Worm (Caenorhabditis elegans): ENCODE measurements around the gene twk-4.

Gene twk-4

DNA sequence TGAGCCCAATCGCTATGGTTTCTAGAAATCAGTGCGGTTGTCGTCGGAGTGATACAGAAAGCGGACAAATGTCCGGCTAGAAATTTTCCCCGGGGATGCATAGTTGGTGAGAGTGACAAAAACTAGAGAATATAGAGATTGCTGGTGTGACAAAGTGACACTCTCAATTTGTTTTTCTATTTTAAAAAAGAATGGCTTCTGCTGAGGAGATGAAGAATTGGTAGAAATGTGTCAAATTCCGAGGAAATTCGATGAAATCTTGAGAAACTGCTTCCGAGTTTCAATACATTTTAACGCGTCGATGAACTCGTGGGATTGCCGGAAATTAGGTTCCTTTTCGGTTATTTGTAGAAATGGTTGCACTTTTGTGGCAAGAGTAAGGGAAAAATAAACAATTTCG is at the start of gene twk-4:
TSS of gene twk-4 (minus strand) at position 101 of the 400 bp plus-strand sequence.
- no peak for TF ChIP-seq med-1 (GFP tag; optimal IDR thresholded peaks at IDR 0.05; ENCODE audit: insufficient read depth)
- no peak for TF ChIP-seq cog-1 (tag; optimal IDR thresholded peaks at IDR 0.05)
- TF ChIP-seq flt-1 (GFP tag; IDR thresholded peaks at IDR 0.05): no peak
- TF ChIP-seq ztf-29 (GFP tag; IDR thresholded peaks at IDR 0.05): no peak
- TF ChIP-seq klf-2 (GFP tag; conservative IDR thresholded peaks at IDR 0.05): no peak
- TF ChIP-seq tab-1 (GFP tag; IDR thresholded peaks at IDR 0.05): no peak
- no peak for TF ChIP-seq ref-1 (GFP tag; conservative IDR thresholded peaks at IDR 0.05)
- TF ChIP-seq ztf-23 (GFP tag; IDR thresholded peaks at IDR 0.05): no peak
- TF ChIP-seq T22C8.4 (GFP tag; IDR thresholded peaks at IDR 0.05): no peak

DNA sequence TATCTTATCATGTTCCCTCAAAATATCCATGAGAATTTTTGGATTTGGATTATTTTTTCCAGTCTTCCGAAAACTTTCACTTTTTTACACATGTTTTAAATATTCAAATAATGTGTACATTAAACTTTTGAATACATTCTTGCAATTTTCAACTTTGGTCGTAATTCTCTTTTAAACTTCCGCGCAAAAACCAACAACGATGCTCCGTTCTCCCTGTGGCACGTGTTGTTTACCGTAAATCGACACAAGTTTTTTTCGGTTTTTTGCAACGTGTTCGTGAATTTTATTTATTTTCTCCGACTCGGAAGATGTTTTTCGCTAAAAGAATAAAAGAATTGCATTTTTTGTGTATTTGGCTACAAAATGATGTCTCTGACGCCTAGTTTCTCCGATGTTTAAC is 48.7 kb upstream of the twk-4 start:
- TF ChIP-seq T22C8.4 (GFP tag; IDR thresholded peaks at IDR 0.05) (no peak), tab-1 (GFP tag; IDR thresholded peaks at IDR 0.05) (no peak), cog-1 (tag; optimal IDR thresholded peaks at IDR 0.05) (no peak), ztf-29 (GFP tag; IDR thresholded peaks at IDR 0.05) (no peak), ref-1 (GFP tag; conservative IDR thresholded peaks at IDR 0.05) (no peak), flt-1 (GFP tag; IDR thresholded peaks at IDR 0.05) (no peak), klf-2 (GFP tag; conservative IDR thresholded peaks at IDR 0.05) (no peak), ztf-23 (GFP tag; IDR thresholded peaks at IDR 0.05) (no peak), med-1 (GFP tag; optimal IDR thresholded peaks at IDR 0.05; ENCODE audit: insufficient read depth) (no peak)

DNA sequence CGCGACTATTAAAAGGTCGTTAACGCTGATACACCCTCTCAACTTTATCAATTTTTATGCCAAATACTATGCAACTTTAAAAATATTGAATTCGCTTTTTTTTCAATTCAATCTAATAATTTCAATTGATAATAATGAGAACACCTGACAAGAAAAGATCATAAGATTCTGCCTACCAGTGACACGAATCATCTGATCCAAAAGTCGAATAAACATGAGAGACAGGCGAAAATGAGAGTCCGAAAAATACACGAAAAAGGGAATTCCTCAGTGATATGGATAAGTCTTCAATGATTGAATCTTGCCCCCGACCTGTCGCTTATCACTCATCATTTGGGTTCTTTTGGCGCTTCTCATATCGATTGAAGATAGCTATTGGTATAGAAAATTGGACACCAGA is 47.5 kb upstream of the twk-4 start:
- TF ChIP-seq T22C8.4 (GFP tag; IDR thresholded peaks at IDR 0.05): no peak
- TF ChIP-seq ztf-29 (GFP tag; IDR thresholded peaks at IDR 0.05): no peak
- no peak for TF ChIP-seq ref-1 (GFP tag; conservative IDR thresholded peaks at IDR 0.05)
- no peak for TF ChIP-seq klf-2 (GFP tag; conservative IDR thresholded peaks at IDR 0.05)
- no peak for TF ChIP-seq med-1 (GFP tag; optimal IDR thresholded peaks at IDR 0.05; ENCODE audit: insufficient read depth)

DNA sequence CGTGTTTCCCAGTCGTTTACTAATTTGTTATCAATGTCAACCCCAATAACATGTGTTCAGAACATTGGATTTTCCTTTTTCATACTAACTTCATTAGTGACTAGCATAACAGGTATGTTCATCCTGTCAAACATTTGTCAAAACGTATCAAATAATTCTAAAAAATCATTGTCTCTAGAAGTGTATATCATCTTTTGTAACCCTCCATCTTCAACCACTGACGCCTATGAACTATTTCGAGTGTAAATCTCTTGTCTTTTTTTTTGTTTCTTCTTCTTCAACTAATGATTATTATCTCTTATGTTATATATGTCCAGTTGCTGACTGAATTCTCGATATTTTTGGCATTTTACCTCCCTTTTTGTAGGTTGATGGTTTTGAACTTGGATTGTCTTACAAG is 43.6 kb upstream of the twk-4 start:
- TF ChIP-seq med-1 (GFP tag; optimal IDR thresholded peaks at IDR 0.05; ENCODE audit: insufficient read depth) (no peak), flt-1 (GFP tag; IDR thresholded peaks at IDR 0.05) (no peak), cog-1 (tag; optimal IDR thresholded peaks at IDR 0.05) (no peak), klf-2 (GFP tag; conservative IDR thresholded peaks at IDR 0.05) (no peak), ref-1 (GFP tag; conservative IDR thresholded peaks at IDR 0.05) (no peak), ztf-29 (GFP tag; IDR thresholded peaks at IDR 0.05) (no peak), T22C8.4 (GFP tag; IDR thresholded peaks at IDR 0.05) (no peak), tab-1 (GFP tag; IDR thresholded peaks at IDR 0.05) (no peak), ztf-23 (GFP tag; IDR thresholded peaks at IDR 0.05) (no peak)

DNA sequence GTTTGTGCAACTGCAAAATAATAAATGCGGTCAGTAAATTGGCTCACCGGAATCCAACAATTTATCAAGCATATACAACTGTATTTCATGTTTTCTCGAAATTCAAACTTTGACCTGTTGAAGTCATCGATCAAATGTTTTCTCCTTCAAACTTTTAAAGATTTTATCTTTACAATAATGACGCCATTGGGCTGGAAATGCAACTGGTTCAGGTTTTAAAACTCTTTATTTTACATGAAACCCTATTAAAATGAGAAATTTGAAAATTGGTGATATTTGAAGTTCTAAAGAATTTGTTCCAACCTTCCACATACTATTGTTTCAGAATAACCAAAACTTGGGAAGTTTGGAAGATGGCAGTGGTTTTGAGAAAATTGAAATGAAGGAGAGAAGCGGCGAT is 42.9 kb upstream of the twk-4 start:
- TF ChIP-seq klf-2 (GFP tag; conservative IDR thresholded peaks at IDR 0.05) (no peak), ztf-23 (GFP tag; IDR thresholded peaks at IDR 0.05) (no peak), T22C8.4 (GFP tag; IDR thresholded peaks at IDR 0.05) (no peak), ztf-29 (GFP tag; IDR thresholded peaks at IDR 0.05) (no peak), flt-1 (GFP tag; IDR thresholded peaks at IDR 0.05) (no peak)

DNA sequence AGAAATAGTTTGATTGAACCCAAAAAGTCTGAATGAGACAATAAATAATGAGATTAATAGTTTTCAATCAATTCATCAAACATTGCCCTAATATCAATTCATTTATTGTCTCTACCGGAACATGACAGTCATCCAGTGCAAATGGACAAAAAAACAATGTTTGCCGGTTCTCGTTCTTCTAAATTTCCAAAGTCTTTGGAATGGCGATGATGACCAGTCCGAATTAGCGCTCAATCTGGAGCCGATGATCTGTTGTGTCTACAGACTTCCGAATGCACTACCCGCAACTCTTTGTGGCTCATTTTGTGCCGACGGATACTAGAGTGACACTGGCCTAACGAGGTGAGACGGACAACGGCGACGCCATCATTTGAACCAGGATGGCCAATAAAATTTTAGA is 42.2 kb upstream of the twk-4 start, which contains the start of gene T26C5.3:
TSS of gene T26C5.3 (plus strand) at position 301 of the 400 bp plus-strand sequence.
- TF ChIP-seq cog-1 (tag; optimal IDR thresholded peaks at IDR 0.05): no peak
- no peak for TF ChIP-seq tab-1 (GFP tag; IDR thresholded peaks at IDR 0.05)
- no peak for TF ChIP-seq flt-1 (GFP tag; IDR thresholded peaks at IDR 0.05)

DNA sequence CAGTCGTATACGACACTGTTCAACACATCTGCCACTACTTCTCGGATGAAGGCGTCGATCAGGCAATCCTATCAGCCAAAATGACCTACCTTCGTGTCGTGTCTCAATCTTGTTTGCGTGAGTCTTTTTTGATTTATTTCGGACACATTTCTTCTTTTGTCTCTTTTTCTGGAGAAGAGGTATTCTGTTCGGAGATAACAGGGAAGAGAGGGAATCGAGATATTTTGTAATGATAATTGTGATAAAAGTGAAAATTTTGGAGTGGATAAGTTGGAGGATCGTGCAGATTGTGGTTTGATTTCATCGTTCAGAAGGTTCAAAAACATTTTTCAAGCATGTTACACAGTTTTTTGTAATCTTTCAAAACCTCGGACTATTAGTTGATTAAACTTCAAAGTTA is 39.7 kb upstream of the twk-4 start:
- TF ChIP-seq klf-2 (GFP tag; conservative IDR thresholded peaks at IDR 0.05) (no peak), med-1 (GFP tag; optimal IDR thresholded peaks at IDR 0.05; ENCODE audit: insufficient read depth) (no peak), ztf-29 (GFP tag; IDR thresholded peaks at IDR 0.05) (no peak), ztf-23 (GFP tag; IDR thresholded peaks at IDR 0.05) (no peak), T22C8.4 (GFP tag; IDR thresholded peaks at IDR 0.05) (no peak), tab-1 (GFP tag; IDR thresholded peaks at IDR 0.05) (no peak), ref-1 (GFP tag; conservative IDR thresholded peaks at IDR 0.05) (no peak), flt-1 (GFP tag; IDR thresholded peaks at IDR 0.05) (no peak), cog-1 (tag; optimal IDR thresholded peaks at IDR 0.05) (no peak)

DNA sequence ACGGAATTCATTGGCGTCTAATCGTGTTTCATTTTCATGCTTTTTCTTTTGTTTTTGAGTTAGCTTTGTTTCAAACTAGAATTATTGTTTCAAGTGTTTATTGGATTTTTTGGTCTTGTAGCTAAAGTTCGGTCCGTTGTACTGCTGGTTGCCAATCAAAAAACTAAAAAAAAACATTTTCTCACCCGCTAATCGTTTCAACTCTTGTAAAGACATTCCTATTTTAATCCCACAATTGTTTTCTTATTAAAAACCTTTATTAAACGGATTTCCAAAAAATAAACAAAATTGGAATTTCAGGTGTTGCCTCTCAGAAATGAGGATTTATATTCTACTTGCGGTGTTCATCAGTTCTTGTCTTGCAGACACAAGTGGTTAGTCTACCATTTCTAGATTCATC is 38.8 kb upstream of the twk-4 start, which contains the start of gene T26C5.2:
TSS of gene T26C5.2 (plus strand) at position 301 of the 400 bp plus-strand sequence.
- TF ChIP-seq cog-1 (tag; optimal IDR thresholded peaks at IDR 0.05): no peak
- no peak for TF ChIP-seq ztf-23 (GFP tag; IDR thresholded peaks at IDR 0.05)
- no peak for TF ChIP-seq ztf-29 (GFP tag; IDR thresholded peaks at IDR 0.05)
- TF ChIP-seq flt-1 (GFP tag; IDR thresholded peaks at IDR 0.05): no peak
- no peak for TF ChIP-seq tab-1 (GFP tag; IDR thresholded peaks at IDR 0.05)

DNA sequence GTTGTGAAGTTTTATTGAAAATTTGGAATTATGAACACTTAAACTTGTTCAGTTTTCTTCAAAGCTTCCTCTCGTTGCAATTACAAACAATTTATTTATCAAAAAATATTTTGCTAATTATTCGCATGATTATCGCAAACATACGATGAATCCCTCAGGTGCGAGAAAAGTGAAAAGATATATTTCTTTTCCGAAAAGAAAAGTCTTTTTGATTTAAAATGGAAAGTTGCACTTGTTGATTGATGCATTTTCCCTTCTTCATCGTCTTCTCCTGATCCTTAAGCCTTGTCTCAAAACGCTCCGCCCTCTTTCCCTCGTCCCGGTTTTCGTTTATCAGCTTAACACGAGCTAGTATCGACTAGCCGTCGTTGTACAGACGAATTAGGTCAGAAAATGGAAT is 38.4 kb upstream of the twk-4 start:
- no peak for TF ChIP-seq ztf-29 (GFP tag; IDR thresholded peaks at IDR 0.05)
- TF ChIP-seq ztf-23 (GFP tag; IDR thresholded peaks at IDR 0.05): no peak
- TF ChIP-seq klf-2 (GFP tag; conservative IDR thresholded peaks at IDR 0.05): no peak

DNA sequence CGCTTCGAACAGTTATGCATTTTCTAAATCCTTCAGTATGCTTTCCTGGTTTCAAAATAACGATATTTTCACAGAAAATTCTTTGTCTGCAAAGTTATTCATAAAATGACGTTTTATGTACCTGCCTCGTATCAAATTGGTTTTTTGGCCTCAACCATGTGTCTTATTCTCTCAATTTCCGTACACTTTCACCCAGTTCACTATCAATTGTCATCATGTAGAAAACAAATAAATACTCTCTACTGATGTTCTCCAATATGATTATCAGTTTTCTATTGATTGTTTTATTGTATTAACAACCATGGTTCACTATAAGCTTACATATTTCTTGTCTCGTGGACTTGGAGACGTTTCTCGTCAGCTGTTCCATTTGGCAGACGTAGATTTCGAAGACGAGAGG is 37.1 kb upstream of the twk-4 start, which contains the start of gene gst-13:
TSS of gene gst-13 (plus strand) at position 218 of the 400 bp plus-strand sequence.
- TF ChIP-seq med-1 (GFP tag; optimal IDR thresholded peaks at IDR 0.05; ENCODE audit: insufficient read depth) (no peak), cog-1 (tag; optimal IDR thresholded peaks at IDR 0.05) (no peak), tab-1 (GFP tag; IDR thresholded peaks at IDR 0.05) (no peak), ztf-23 (GFP tag; IDR thresholded peaks at IDR 0.05) (no peak), ztf-29 (GFP tag; IDR thresholded peaks at IDR 0.05) (no peak), klf-2 (GFP tag; conservative IDR thresholded peaks at IDR 0.05) (no peak), T22C8.4 (GFP tag; IDR thresholded peaks at IDR 0.05) (no peak), ref-1 (GFP tag; conservative IDR thresholded peaks at IDR 0.05) (no peak), flt-1 (GFP tag; IDR thresholded peaks at IDR 0.05) (no peak)

DNA sequence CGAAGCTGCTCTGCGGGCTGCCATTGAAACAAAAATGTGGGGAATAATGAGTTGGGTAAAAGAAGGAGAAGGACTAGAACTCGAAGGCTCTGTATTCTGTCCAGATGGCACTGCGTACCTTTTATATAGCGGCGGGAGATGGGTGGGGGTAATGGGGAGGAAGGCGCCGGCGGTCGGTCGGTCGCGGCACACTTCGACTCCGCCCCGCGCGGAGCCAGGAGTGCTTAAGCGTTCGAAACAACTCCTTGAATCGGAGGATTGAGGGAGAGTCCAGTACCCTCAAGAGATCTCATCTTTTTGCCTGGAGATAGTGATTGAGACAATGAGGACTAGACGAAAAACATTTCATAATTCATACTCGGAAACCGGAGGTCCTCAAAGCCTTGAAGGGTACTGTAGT is 33.0 kb upstream of the twk-4 start, which contains the start of gene abu-14:
TSS of gene abu-14 (minus strand) at position 81 of the 400 bp plus-strand sequence.
- TF ChIP-seq med-1 (GFP tag; optimal IDR thresholded peaks at IDR 0.05; ENCODE audit: insufficient read depth): no peak
- TF ChIP-seq ztf-29 (GFP tag; IDR thresholded peaks at IDR 0.05): no peak
- no peak for TF ChIP-seq cog-1 (tag; optimal IDR thresholded peaks at IDR 0.05)
- TF ChIP-seq T22C8.4 (GFP tag; IDR thresholded peaks at IDR 0.05): no peak
- TF ChIP-seq klf-2 (GFP tag; conservative IDR thresholded peaks at IDR 0.05): no peak
- TF ChIP-seq tab-1 (GFP tag; IDR thresholded peaks at IDR 0.05): no peak
- TF ChIP-seq ztf-23 (GFP tag; IDR thresholded peaks at IDR 0.05): no peak
- no peak for TF ChIP-seq ref-1 (GFP tag; conservative IDR thresholded peaks at IDR 0.05)
- no peak for TF ChIP-seq flt-1 (GFP tag; IDR thresholded peaks at IDR 0.05)
